Worm (Caenorhabditis elegans) whole organism, late embryonic: Measurements from ENCODE around the gene srh-135.

Source experiments
- ama-1 ChIP-seq: fragments of 150-350 bp; optimal IDR thresholded peaks from 2 replicates; lab custom pipeline; 2014
- ceh-30 ChIP-seq: fragments of 150-350 bp; optimal IDR thresholded peaks from 2 replicates; lab custom pipeline; 2014; ENCODE audit warnings: missing biosample characterization, missing genetic modification characterization
- dmd-4 ChIP-seq: sonication (generic microtip); optimal IDR thresholded peaks from 2 replicates; lab custom pipeline; 2016; ENCODE audit warnings: borderline replicate concordance, missing genetic modification characterization, missing compliant biosample characterization
- dve-1 ChIP-seq: sonication (generic microtip); optimal IDR thresholded peaks from 2 replicates; lab custom pipeline; 2017; ENCODE audit warnings: antibody characterized with exemption, mild to moderate bottlenecking, missing genetic modification characterization, missing compliant biosample characterization
- elt-2 ChIP-seq: sonication (generic microtip); optimal IDR thresholded peaks from 2 replicates; lab custom pipeline; 2016; ENCODE audit warnings: missing genetic modification reagents, missing genetic modification characterization, missing compliant biosample characterization
- gmeb-2 ChIP-seq: sonication (generic microtip); optimal IDR thresholded peaks from 2 replicates; lab custom pipeline; 2016; ENCODE audit warnings: missing genetic modification characterization, inconsistent platforms, missing compliant biosample characterization
- lin-11 ChIP-seq: fragments of 200-800 bp; sonication (Bioruptor generic); optimal IDR thresholded peaks from 2 replicates; lab custom pipeline; 2018; ENCODE audit warnings: mild to moderate bottlenecking, missing genetic modification characterization, missing compliant biosample characterization
- nfya-1 ChIP-seq: sonication (generic microtip); optimal IDR thresholded peaks from 2 replicates; lab custom pipeline; 2017; ENCODE audit warnings: missing genetic modification characterization, mild to moderate bottlenecking, missing compliant biosample characterization, antibody characterized with exemption, moderate library complexity
- odd-2 ChIP-seq: sonication (generic microtip); optimal IDR thresholded peaks from 2 replicates; lab custom pipeline; 2017; ENCODE audit warnings: antibody characterized with exemption, mild to moderate bottlenecking, missing genetic modification characterization, missing compliant biosample characterization
- pag-3 ChIP-seq: sonication (generic microtip); optimal IDR thresholded peaks from 2 replicates; lab custom pipeline; 2016; ENCODE audit warnings: missing compliant biosample characterization, missing genetic modification characterization, borderline replicate concordance
- pha-4 ChIP-seq: fragments of 150-350 bp; optimal IDR thresholded peaks from 2 replicates; lab custom pipeline; 2018; ENCODE audit warnings: missing biosample characterization, missing genetic modification reagents, missing genetic modification characterization
- pqm-1 ChIP-seq: sonication (generic microtip); optimal IDR thresholded peaks from 2 replicates; lab custom pipeline; 2016; ENCODE audit warnings: missing genetic modification characterization, missing compliant biosample characterization
- unc-86 ChIP-seq: sonication (generic microtip); optimal IDR thresholded peaks from 2 replicates; lab custom pipeline; 2016; ENCODE audit warnings: missing genetic modification characterization, missing compliant biosample characterization
- zip-5 ChIP-seq: sonication (generic microtip); optimal IDR thresholded peaks from 2 replicates; lab custom pipeline; 2016; ENCODE audit warnings: missing genetic modification characterization, missing compliant biosample characterization

- no peak for TF ChIP-seq pha-4 (tag; lab: Kevin White, UChicago)
- TF ChIP-seq ama-1 (lab: Kevin White, UChicago): no peak
- TF ChIP-seq odd-2 (tag; lab: Kevin White, UChicago): no peak
- TF ChIP-seq unc-86 (tag; lab: Kevin White, UChicago): no peak
- no peak for TF ChIP-seq dve-1 (tag; lab: Kevin White, UChicago)
- TF ChIP-seq zip-5 (tag; lab: Kevin White, UChicago): no peak
- no peak for TF ChIP-seq elt-2 (tag; lab: Kevin White, UChicago)
- no peak for TF ChIP-seq pqm-1 (tag; lab: Kevin White, UChicago)
- no peak for TF ChIP-seq pag-3 (tag; lab: Kevin White, UChicago)
- TF ChIP-seq nfya-1 (tag; lab: Kevin White, UChicago): no peak
- TF ChIP-seq dmd-4 (tag; lab: Kevin White, UChicago): no peak
- TF ChIP-seq gmeb-2 (tag; lab: Kevin White, UChicago): no peak
- no peak for TF ChIP-seq ceh-30 (tag; lab: Kevin White, UChicago)
- no peak for TF ChIP-seq lin-11 (tag; lab: Kevin White, UChicago)
Observed at ce11 chrII:10192207-10192606, 34.7 kb downstream of the srh-135 start, which contains the start of gene R05H5.7.
